Worm (Caenorhabditis elegans) whole organism, L2 larva: ENCODE measurements around the gene K06H7.7.

Experiments
- C34F6.9 ChIP-seq: fragments of 150-350 bp; optimal IDR thresholded peaks from 2 replicates; lab custom pipeline; 2014; ENCODE audit warnings: missing biosample characterization, missing genetic modification characterization
- R02D3.7 ChIP-seq: fragments of 150-350 bp; optimal IDR thresholded peaks from 2 replicates; lab custom pipeline; 2014; ENCODE audit warnings: missing biosample characterization, missing genetic modification characterization
- ZK546.5 ChIP-seq: sonication (generic microtip); optimal IDR thresholded peaks from 2 replicates; lab custom pipeline; 2017; ENCODE audit warnings: missing biosample characterization, missing genetic modification characterization
- aly-2 ChIP-seq: fragments of 150-350 bp; optimal IDR thresholded peaks from 2 replicates; lab custom pipeline; 2014; ENCODE audit warnings: missing biosample characterization, missing genetic modification characterization
- ama-1 ChIP-seq: fragments of 150-350 bp; optimal IDR thresholded peaks from 2 replicates; lab custom pipeline; 2018; ENCODE audit warnings: inconsistent platforms
- ceh-16 ChIP-seq: fragments of 150-350 bp; optimal IDR thresholded peaks from 2 replicates; lab custom pipeline; 2014; ENCODE audit warnings: missing biosample characterization, missing genetic modification characterization
- ceh-82 ChIP-seq: fragments of 150-350 bp; optimal IDR thresholded peaks from 2 replicates; lab custom pipeline; 2014; ENCODE audit warnings: missing biosample characterization, missing genetic modification characterization
- crh-2 ChIP-seq: sonication (generic microtip); optimal IDR thresholded peaks from 2 replicates; lab custom pipeline; 2017; ENCODE audit warnings: missing biosample characterization, missing genetic modification characterization
- dmd-4 ChIP-seq: sonication (generic microtip); optimal IDR thresholded peaks from 2 replicates; lab custom pipeline; 2017; ENCODE audit warnings: missing biosample characterization, missing genetic modification characterization
- egl-27 ChIP-seq: sonication (generic microtip); optimal IDR thresholded peaks from 3 replicates; lab custom pipeline; 2017; ENCODE audit warnings: missing biosample characterization, missing genetic modification reagents, missing genetic modification characterization
- elt-3 ChIP-seq: sonication (generic microtip); optimal IDR thresholded peaks from 2 replicates; lab custom pipeline; 2017; ENCODE audit warnings: missing biosample characterization, missing genetic modification characterization
- fos-1 ChIP-seq: fragments of 150-350 bp; optimal IDR thresholded peaks from 2 replicates; lab custom pipeline; 2014; ENCODE audit warnings: missing biosample characterization, missing genetic modification characterization
- gmeb-1 ChIP-seq: fragments of 150-350 bp; optimal IDR thresholded peaks from 2 replicates; lab custom pipeline; 2014; ENCODE audit warnings: missing biosample characterization, missing genetic modification characterization
- lin-11 ChIP-seq: fragments of 150-350 bp; sonication (generic microtip); optimal IDR thresholded peaks from 2 replicates; lab custom pipeline; 2014; ENCODE audit warnings: missing biosample characterization, missing genetic modification characterization, inconsistent platforms, mixed read lengths
- lin-13 ChIP-seq: fragments of 150-350 bp; optimal IDR thresholded peaks from 2 replicates; lab custom pipeline; 2014; ENCODE audit warnings: missing biosample characterization, missing genetic modification reagents, missing genetic modification characterization
- lin-39 ChIP-seq: fragments of 150-350 bp; optimal IDR thresholded peaks from 2 replicates; lab custom pipeline; 2014; ENCODE audit warnings: missing biosample characterization, missing genetic modification reagents, missing genetic modification characterization
- mab-5 ChIP-seq: fragments of 150-350 bp; optimal IDR thresholded peaks from 2 replicates; lab custom pipeline; 2014; ENCODE audit warnings: missing biosample characterization, missing genetic modification characterization
- mbf-1 ChIP-seq: sonication (generic microtip); optimal IDR thresholded peaks from 2 replicates; lab custom pipeline; 2017; ENCODE audit warnings: missing biosample characterization, missing genetic modification characterization
- mdl-1 ChIP-seq, 2 experiments: fragments of 150-350 bp in 1 of 2; sonication (generic microtip) in 1 of 2; optimal IDR thresholded peaks; 2 replicates each; lab custom pipeline; 2017; ENCODE audit warnings: missing biosample characterization in 2 of 2, missing genetic modification characterization in 2 of 2
- nhr-10 ChIP-seq: sonication (generic microtip); optimal IDR thresholded peaks from 2 replicates; lab custom pipeline; 2017; ENCODE audit warnings: missing biosample characterization, missing genetic modification characterization
- nhr-11 ChIP-seq: fragments of 150-350 bp; optimal IDR thresholded peaks from 2 replicates; lab custom pipeline; 2014; ENCODE audit warnings: missing biosample characterization, missing genetic modification characterization
- nhr-129 ChIP-seq: fragments of 150-350 bp; optimal IDR thresholded peaks from 2 replicates; lab custom pipeline; 2014; ENCODE audit warnings: missing biosample characterization, missing genetic modification characterization
- nhr-21 ChIP-seq: fragments of 150-350 bp; optimal IDR thresholded peaks from 2 replicates; lab custom pipeline; 2014; ENCODE audit warnings: missing biosample characterization, missing genetic modification characterization
- nhr-237 ChIP-seq: fragments of 150-350 bp; optimal IDR thresholded peaks from 2 replicates; lab custom pipeline; 2014; ENCODE audit warnings: missing biosample characterization, missing genetic modification characterization
- nhr-6 ChIP-seq: fragments of 150-350 bp; optimal IDR thresholded peaks from 2 replicates; lab custom pipeline; 2014; ENCODE audit warnings: missing biosample characterization, missing genetic modification characterization
- nhr-77 ChIP-seq: fragments of 150-350 bp; optimal IDR thresholded peaks from 2 replicates; lab custom pipeline; 2014; ENCODE audit warnings: missing biosample characterization, missing genetic modification characterization
- peb-1 ChIP-seq: fragments of 150-350 bp; optimal IDR thresholded peaks from 2 replicates; lab custom pipeline; 2014; ENCODE audit warnings: missing biosample characterization, missing genetic modification characterization
- sem-4 ChIP-seq: fragments of 150-350 bp; optimal IDR thresholded peaks from 2 replicates; lab custom pipeline; 2014; ENCODE audit warnings: missing biosample characterization, missing genetic modification reagents, missing genetic modification characterization
- skn-1 ChIP-seq: sonication (generic microtip); optimal IDR thresholded peaks from 2 replicates; lab custom pipeline; 2017; ENCODE audit warnings: missing biosample characterization, missing genetic modification characterization
- sma-9 ChIP-seq, 2 experiments: fragments of 150-350 bp in 1 of 2; sonication (generic microtip) in 1 of 2; optimal IDR thresholded peaks; 2 replicates each; lab custom pipeline; 2014 to 2016; ENCODE audit warnings: missing genetic modification characterization in 2 of 2, mild to moderate bottlenecking in 1 of 2, missing biosample characterization in 1 of 2, missing compliant biosample characterization in 1 of 2, missing genetic modification reagents in 1 of 2, moderate library complexity in 1 of 2
- snpc-4 ChIP-seq: fragments of 150-350 bp; optimal IDR thresholded peaks from 2 replicates; lab custom pipeline; 2014; ENCODE audit warnings: missing biosample characterization, missing genetic modification characterization
- zag-1 ChIP-seq: fragments of 150-350 bp; optimal IDR thresholded peaks from 2 replicates; lab custom pipeline; 2014; ENCODE audit warnings: missing biosample characterization, missing genetic modification characterization
- ztf-4 ChIP-seq: fragments of 150-350 bp; optimal IDR thresholded peaks from 2 replicates; lab custom pipeline; 2014; ENCODE audit warnings: missing biosample characterization, missing genetic modification characterization

The K06H7.7 gene

ce11 chrIII:8050944-8051343 lies 34.3 kb downstream of the K06H7.7 start, which contains the start of gene K12H4.7:
Gene K12H4.7 (minus strand): TSS chrIII:8051081.
- TF ChIP-seq crh-2 (tag; lab: Kevin White, UChicago) = peak; percentile 63
- peak; percentile 1 for TF ChIP-seq sma-9 (GFP tag; optimal IDR thresholded peaks at IDR 0.05; lab: Kevin White, UChicago)
- TF ChIP-seq sma-9 (tag; optimal IDR thresholded peaks at IDR 0.05; lab: Kevin White, UChicago) = no peak
- no peak for TF ChIP-seq aly-2 (tag; lab: Kevin White, UChicago)
- no peak for TF ChIP-seq ceh-82 (tag; lab: Kevin White, UChicago)
- TF ChIP-seq fos-1 (tag; lab: Kevin White, UChicago) = peak; percentile 93
- peak; percentile 26 for TF ChIP-seq skn-1 (tag; lab: Kevin White, UChicago)
- TF ChIP-seq egl-27 (tag; lab: Kevin White, UChicago) = no peak

DNA sequence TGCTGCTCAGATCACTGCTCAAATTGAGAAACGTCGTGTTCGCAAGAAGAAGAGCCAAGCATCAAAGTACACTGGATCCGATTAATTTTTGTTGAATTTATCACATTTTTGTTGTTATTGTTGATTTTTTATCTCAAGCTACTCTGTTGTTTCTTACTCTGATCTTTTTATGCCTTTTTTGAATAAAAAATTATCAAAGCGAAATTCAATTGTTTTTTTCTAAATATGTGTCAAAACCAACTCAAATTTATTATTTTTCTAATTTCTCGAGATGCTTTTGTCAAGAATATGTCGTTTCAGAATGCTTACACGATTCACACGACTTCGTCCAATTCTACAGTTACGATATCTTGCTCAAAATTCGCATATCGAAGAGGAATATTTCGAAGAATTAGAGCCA lies 37.9 kb downstream of the K06H7.7 start, which contains the start of gene K12H4.2:
K12H4.2 (plus strand) TSS at position 301 of the 400 bp plus-strand sequence.
- TF ChIP-seq C34F6.9 (tag; lab: Kevin White, UChicago) = no peak
- TF ChIP-seq egl-27 (tag; lab: Kevin White, UChicago) = no peak
- no peak for TF ChIP-seq ceh-82 (tag; lab: Kevin White, UChicago)
- no peak for TF ChIP-seq aly-2 (tag; lab: Kevin White, UChicago)
- TF ChIP-seq mdl-1 (tag; optimal IDR thresholded peaks at IDR 0.05; lab: Kevin White, UChicago) = no peak
- no peak for TF ChIP-seq nhr-11 (tag; lab: Kevin White, UChicago)
- TF ChIP-seq nhr-77 (tag; lab: Kevin White, UChicago) = no peak
- no peak for TF ChIP-seq sma-9 (GFP tag; optimal IDR thresholded peaks at IDR 0.05; lab: Kevin White, UChicago)
- TF ChIP-seq sma-9 (tag; optimal IDR thresholded peaks at IDR 0.05; lab: Kevin White, UChicago) = no peak
- TF ChIP-seq nhr-10 (tag; lab: Kevin White, UChicago) = no peak
- no peak for TF ChIP-seq nhr-237
- no peak for TF ChIP-seq sem-4 (tag; lab: Kevin White, UChicago)
- no peak for TF ChIP-seq zag-1 (tag; lab: Kevin White, UChicago)

ce11 chrIII:8045734-8046133 lies 39.5 kb downstream of the K06H7.7 start, which contains the start of gene K12H4.3:
Gene K12H4.3 (plus strand): TSS chrIII:8046034.
- TF ChIP-seq ceh-16 (no peak), sem-4 (tag; lab: Kevin White, UChicago) (no peak), nhr-129 (tag; lab: Kevin White, UChicago) (no peak), egl-27 (tag; lab: Kevin White, UChicago) (no peak), C34F6.9 (tag; lab: Kevin White, UChicago) (no peak), R02D3.7 (tag; lab: Kevin White, UChicago) (no peak), gmeb-1 (tag; lab: Kevin White, UChicago) (no peak), lin-11 (tag; lab: Kevin White, UChicago) (no peak), lin-39 (tag; lab: Kevin White, UChicago) (no peak)

DNA sequence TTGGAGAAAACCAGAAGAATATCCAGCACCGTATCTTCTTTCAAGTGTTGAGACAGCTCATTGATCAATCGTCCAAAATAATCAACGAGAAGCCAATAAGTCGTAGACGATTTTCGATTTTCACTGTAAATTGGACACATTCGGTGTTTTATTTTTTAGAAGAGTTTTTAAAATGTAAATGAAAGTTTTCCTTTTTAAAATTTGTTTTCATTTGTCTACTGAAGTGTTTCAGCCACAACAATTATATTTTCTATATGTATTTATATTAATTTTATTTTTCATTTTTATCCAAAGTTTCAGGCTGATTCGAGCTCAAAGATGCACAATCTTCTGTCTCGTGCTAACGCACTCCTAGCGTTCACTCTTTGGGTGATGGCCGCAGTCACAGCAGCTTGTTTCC lies 40.6 kb downstream of the K06H7.7 start, which contains the start of gene spcs-3:
spcs-3 (plus strand) TSS at position 301 of the 400 bp plus-strand sequence.
- no peak for TF ChIP-seq peb-1
- no peak for TF ChIP-seq C34F6.9 (tag; lab: Kevin White, UChicago)
- TF ChIP-seq R02D3.7 (tag; lab: Kevin White, UChicago) = no peak
- no peak for TF ChIP-seq elt-3
- TF ChIP-seq dmd-4 (tag; lab: Kevin White, UChicago) = no peak
- no peak for TF ChIP-seq nhr-77 (tag; lab: Kevin White, UChicago)
- TF ChIP-seq fos-1 (tag; lab: Kevin White, UChicago) = no peak
- no peak for TF ChIP-seq nhr-6 (tag; lab: Kevin White, UChicago)
- TF ChIP-seq ZK546.5 (tag; lab: Kevin White, UChicago) = no peak
- no peak for TF ChIP-seq zag-1 (tag; lab: Kevin White, UChicago)
- no peak for TF ChIP-seq nhr-21 (tag; lab: Kevin White, UChicago)
- no peak for TF ChIP-seq ama-1
- TF ChIP-seq snpc-4 = no peak
- TF ChIP-seq sem-4 (tag; lab: Kevin White, UChicago) = no peak
- TF ChIP-seq ztf-4 (tag; lab: Kevin White, UChicago) = no peak
- TF ChIP-seq ceh-82 (tag; lab: Kevin White, UChicago) = no peak
- no peak for TF ChIP-seq mbf-1 (tag; lab: Kevin White, UChicago)
- no peak for TF ChIP-seq nhr-237

DNA sequence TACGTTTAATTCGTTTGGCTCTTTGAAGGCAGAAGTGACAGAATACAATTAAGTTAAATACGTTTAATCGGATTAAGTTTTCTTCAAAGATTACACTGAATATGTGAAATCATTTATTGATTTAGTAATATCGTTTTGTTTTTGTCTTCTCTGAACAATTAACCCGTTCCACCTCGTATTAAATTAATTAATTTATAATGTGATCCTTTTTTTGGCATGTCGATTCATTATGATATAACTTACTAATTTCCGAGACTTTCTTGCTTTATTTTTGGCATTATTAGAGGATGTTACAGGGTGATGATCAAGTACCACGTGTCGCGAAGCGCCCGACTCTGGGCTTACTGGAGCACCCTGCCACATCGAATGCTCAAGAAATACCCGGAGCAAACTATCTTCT lies 41.1 kb downstream of the K06H7.7 start, which contains the start of gene K12H4.5:
K12H4.5 (plus strand) TSS at position 301 of the 400 bp plus-strand sequence.
- TF ChIP-seq ZK546.5 (tag; lab: Kevin White, UChicago) (no peak), lin-11 (tag; lab: Kevin White, UChicago) (no peak), elt-3 (no peak), ama-1 (no peak), R02D3.7 (tag; lab: Kevin White, UChicago) (no peak), skn-1 (tag; lab: Kevin White, UChicago) (no peak), lin-13 (GFP tag; lab: Kevin White, UChicago) (no peak), mab-5 (no peak)
- TF ChIP-seq, all 48 proteins: peak for 0
